Fruit fly (Drosophila melanogaster) whole organism, wandering third instar larva: Measurements from ENCODE around the gene CG13407.
A peak's percentile ranks its signal among the peaks of the same experiment; 100 is the strongest.

Experiments
- Abd-B ChIP-seq: fragments of >200 bp; optimal IDR thresholded peaks from 2 replicates; lab custom pipeline; 2017; ENCODE audit warnings: missing biosample characterization, missing genetic modification characterization
- GATAd ChIP-seq: sonication (Bioruptor generic); optimal IDR thresholded peaks from 2 replicates; lab custom pipeline; 2016; ENCODE audit warnings: missing biosample characterization, missing genetic modification characterization
- Hr78 ChIP-seq: fragments of >200 bp; optimal IDR thresholded peaks from 2 replicates; lab custom pipeline; 2017; ENCODE audit warnings: missing biosample characterization, missing genetic modification characterization
- Mio ChIP-seq: sonication (Bioruptor generic); optimal IDR thresholded peaks from 2 replicates; lab custom pipeline; 2016; ENCODE audit warnings: missing biosample characterization, missing genetic modification characterization
- Myc ChIP-seq: fragments of >200 bp; optimal IDR thresholded peaks from 2 replicates; lab custom pipeline; 2017
- dsf ChIP-seq: sonication (Bioruptor generic); optimal IDR thresholded peaks from 2 replicates; lab custom pipeline; 2016; ENCODE audit warnings: missing biosample characterization, missing genetic modification characterization, borderline replicate concordance
- psq ChIP-seq: fragments of 200-800 bp; sonication (Bioruptor generic); optimal IDR thresholded peaks from 3 replicates; lab custom pipeline; 2017; ENCODE audit warnings: missing biosample characterization, mild to moderate bottlenecking, missing genetic modification characterization, moderate library complexity

DNA sequence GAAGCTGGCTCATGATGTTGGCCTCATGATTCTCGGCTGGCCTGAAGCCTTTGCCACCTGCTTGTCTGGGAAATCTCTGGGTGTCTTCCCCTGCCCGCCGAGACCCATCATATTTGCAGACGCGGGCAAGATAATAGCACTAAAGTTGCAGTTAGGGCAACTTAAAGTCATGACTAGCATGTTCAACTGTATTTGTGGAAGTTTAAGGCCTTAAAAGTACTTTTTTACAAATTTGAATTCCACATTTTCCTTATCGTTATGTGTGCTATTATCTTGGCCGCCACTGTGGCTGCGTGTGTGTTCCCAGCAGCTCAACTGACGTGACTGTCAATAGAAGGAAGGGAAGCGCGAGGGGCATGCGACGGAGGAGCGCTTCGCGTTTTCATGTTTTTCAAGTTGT, 35.9 kb downstream of the CG13407 start:
- TF ChIP-seq Hr78 (GFP tag; lab: Kevin White, UChicago) (no peak), GATAd (GFP tag; lab: Kevin White, UChicago) (no peak), Abd-B (GFP tag; lab: Kevin White, UChicago) (no peak), Mio (GFP tag; lab: Kevin White, UChicago) (no peak), Myc (lab: Kevin White, UChicago) (no peak), psq (GFP tag; lab: Kevin White, UChicago) (peak; percentile 46), dsf (GFP tag; lab: Kevin White, UChicago) (no peak)
